Worm (Caenorhabditis elegans) whole organism, late embryonic: ENCODE measurements around the gene nhr-67.

Source experiments
- C08G9.2 ChIP-seq: sonication (generic microtip); optimal IDR thresholded peaks from 2 replicates; lab custom pipeline; 2016; ENCODE audit warnings: mild to moderate bottlenecking, missing genetic modification characterization, moderate library complexity, missing compliant biosample characterization
- C38D4.7 ChIP-seq: fragments of 200-800 bp; sonication (Bioruptor generic); optimal IDR thresholded peaks from 2 replicates; lab custom pipeline; 2018; ENCODE audit warnings: mild to moderate bottlenecking, missing genetic modification characterization, moderate library complexity, missing compliant biosample characterization
- F13H6.1 ChIP-seq: sonication (generic microtip); optimal IDR thresholded peaks from 2 replicates; lab custom pipeline; 2016; ENCODE audit warnings: missing genetic modification characterization, missing compliant biosample characterization
- K02D7.2 ChIP-seq: sonication (generic microtip); optimal IDR thresholded peaks from 2 replicates; lab custom pipeline; 2017; ENCODE audit warnings: mild to moderate bottlenecking, missing genetic modification characterization, missing compliant biosample characterization
- K09A11.1 ChIP-seq: sonication (generic microtip); optimal IDR thresholded peaks from 2 replicates; lab custom pipeline; 2017; ENCODE audit warnings: antibody characterized with exemption, mild to moderate bottlenecking, missing genetic modification characterization, missing compliant biosample characterization; ENCODE audit not compliant: insufficient read depth
- T23F11.4 ChIP-seq: fragments of 200-800 bp; sonication (Bioruptor generic); optimal IDR thresholded peaks from 2 replicates; lab custom pipeline; 2018; ENCODE audit warnings: mild to moderate bottlenecking, missing genetic modification characterization, missing compliant biosample characterization
- ahr-1 ChIP-seq: sonication (generic microtip); optimal IDR thresholded peaks from 2 replicates; lab custom pipeline; 2016; ENCODE audit warnings: missing genetic modification characterization, missing compliant biosample characterization
- ama-1 ChIP-seq: fragments of 150-350 bp; optimal IDR thresholded peaks from 2 replicates; lab custom pipeline; 2014
- ceh-14 ChIP-seq: sonication (generic microtip); optimal IDR thresholded peaks from 2 replicates; lab custom pipeline; 2016; ENCODE audit warnings: missing genotype, missing genetic modification characterization, missing compliant biosample characterization
- ceh-18 ChIP-seq: sonication (generic microtip); optimal IDR thresholded peaks from 2 replicates; lab custom pipeline; 2016; ENCODE audit warnings: missing genetic modification characterization, missing compliant biosample characterization
- ceh-2 ChIP-seq: sonication (generic microtip); optimal IDR thresholded peaks from 2 replicates; lab custom pipeline; 2016; ENCODE audit warnings: missing genotype, missing genetic modification characterization, missing compliant biosample characterization
- ceh-24 ChIP-seq: sonication (generic microtip); optimal IDR thresholded peaks from 2 replicates; lab custom pipeline; 2016; ENCODE audit warnings: mild to moderate bottlenecking, missing genetic modification characterization, missing compliant biosample characterization
- ceh-30 ChIP-seq: fragments of 150-350 bp; optimal IDR thresholded peaks from 2 replicates; lab custom pipeline; 2014; ENCODE audit warnings: missing biosample characterization, missing genetic modification characterization
- ceh-34 ChIP-seq: sonication (generic microtip); optimal IDR thresholded peaks from 2 replicates; lab custom pipeline; 2016; ENCODE audit warnings: mild to moderate bottlenecking, missing genetic modification characterization, missing compliant biosample characterization
- ceh-45 ChIP-seq: fragments of 200-800 bp; sonication (Bioruptor generic); IDR thresholded peaks from 2 replicates; pipeline ENCODE4 v1.3.6; 2022; ENCODE audit warnings: missing genetic modification reagents, missing genetic modification characterization, missing compliant biosample characterization
- ceh-48 ChIP-seq: sonication (generic microtip); optimal IDR thresholded peaks from 2 replicates; lab custom pipeline; 2016; ENCODE audit warnings: missing genetic modification characterization, inconsistent platforms, missing compliant biosample characterization
- ceh-9 ChIP-seq: sonication (generic microtip); optimal IDR thresholded peaks from 2 replicates; lab custom pipeline; 2016; ENCODE audit warnings: mild to moderate bottlenecking, missing genetic modification characterization, inconsistent platforms, missing compliant biosample characterization
- che-1 ChIP-seq: sonication (generic microtip); optimal IDR thresholded peaks from 2 replicates; lab custom pipeline; 2016; ENCODE audit warnings: mild to moderate bottlenecking, missing genetic modification characterization, missing compliant biosample characterization
- elt-2 ChIP-seq: sonication (generic microtip); optimal IDR thresholded peaks from 2 replicates; lab custom pipeline; 2016; ENCODE audit warnings: missing genetic modification reagents, missing genetic modification characterization, missing compliant biosample characterization
- ets-4 ChIP-seq: sonication (generic microtip); optimal IDR thresholded peaks from 2 replicates; lab custom pipeline; 2016; ENCODE audit warnings: missing genetic modification characterization, missing compliant biosample characterization
- eyg-1 ChIP-seq: sonication (generic microtip); optimal IDR thresholded peaks from 2 replicates; lab custom pipeline; 2016; ENCODE audit warnings: missing genotype, missing genetic modification characterization, missing compliant biosample characterization
- fax-1 ChIP-seq: sonication (generic microtip); optimal IDR thresholded peaks from 2 replicates; lab custom pipeline; 2016; ENCODE audit warnings: missing genotype, missing genetic modification characterization, missing compliant biosample characterization
- fkh-10 ChIP-seq: fragments of 150-350 bp; optimal IDR thresholded peaks from 2 replicates; lab custom pipeline; 2014; ENCODE audit warnings: missing biosample characterization, missing genetic modification reagents, missing genetic modification characterization
- fkh-6 ChIP-seq: sonication (generic microtip); optimal IDR thresholded peaks from 2 replicates; lab custom pipeline; 2016; ENCODE audit warnings: missing genetic modification characterization, missing compliant biosample characterization
- gmeb-2 ChIP-seq: sonication (generic microtip); optimal IDR thresholded peaks from 2 replicates; lab custom pipeline; 2016; ENCODE audit warnings: missing genetic modification characterization, inconsistent platforms, missing compliant biosample characterization
- hlh-15 ChIP-seq: sonication (generic microtip); optimal IDR thresholded peaks from 2 replicates; lab custom pipeline; 2016; ENCODE audit warnings: missing genetic modification characterization, missing compliant biosample characterization
- hlh-30 ChIP-seq: sonication (generic microtip); optimal IDR thresholded peaks from 2 replicates; lab custom pipeline; 2017; ENCODE audit warnings: antibody characterized with exemption, missing genetic modification characterization, missing compliant biosample characterization; ENCODE audit not compliant: insufficient read depth
- hlh-8 ChIP-seq: sonication (generic microtip); optimal IDR thresholded peaks from 2 replicates; lab custom pipeline; 2016; ENCODE audit warnings: missing genotype, missing genetic modification characterization, missing compliant biosample characterization
- lim-6 ChIP-seq: sonication (generic microtip); optimal IDR thresholded peaks from 2 replicates; lab custom pipeline; 2016; ENCODE audit warnings: missing genetic modification characterization, missing compliant biosample characterization
- lin-11 ChIP-seq: fragments of 200-800 bp; sonication (Bioruptor generic); optimal IDR thresholded peaks from 2 replicates; lab custom pipeline; 2018; ENCODE audit warnings: mild to moderate bottlenecking, missing genetic modification characterization, missing compliant biosample characterization
- madf-2 ChIP-seq: sonication (generic microtip); optimal IDR thresholded peaks from 2 replicates; lab custom pipeline; 2017; ENCODE audit warnings: missing genetic modification characterization, missing compliant biosample characterization
- nfya-1 ChIP-seq: sonication (generic microtip); optimal IDR thresholded peaks from 2 replicates; lab custom pipeline; 2017; ENCODE audit warnings: missing genetic modification characterization, mild to moderate bottlenecking, missing compliant biosample characterization, antibody characterized with exemption, moderate library complexity
- npax-4 ChIP-seq: sonication (generic microtip); optimal IDR thresholded peaks from 2 replicates; lab custom pipeline; 2016; ENCODE audit warnings: missing genetic modification characterization, missing compliant biosample characterization
- pag-3 ChIP-seq: sonication (generic microtip); optimal IDR thresholded peaks from 2 replicates; lab custom pipeline; 2016; ENCODE audit warnings: missing compliant biosample characterization, missing genetic modification characterization, borderline replicate concordance
- pat-9 ChIP-seq: fragments of 200-800 bp; sonication (Bioruptor generic); optimal IDR thresholded peaks from 2 replicates; lab custom pipeline; 2018; ENCODE audit warnings: mild to moderate bottlenecking, missing genetic modification characterization, moderate library complexity, missing compliant biosample characterization
- pha-2 ChIP-seq: sonication (generic microtip); optimal IDR thresholded peaks from 2 replicates; lab custom pipeline; 2017; ENCODE audit warnings: mild to moderate bottlenecking, missing genetic modification characterization, missing compliant biosample characterization
- pros-1 ChIP-seq: fragments of 150-350 bp; optimal IDR thresholded peaks from 2 replicates; lab custom pipeline; 2014; ENCODE audit warnings: missing biosample characterization, missing genetic modification reagents, missing genetic modification characterization
- rnt-1 ChIP-seq: sonication (generic microtip); optimal IDR thresholded peaks from 2 replicates; lab custom pipeline; 2016; ENCODE audit warnings: missing genetic modification characterization, missing compliant biosample characterization
- unc-3 ChIP-seq, 2 experiments: fragments of 200-800 bp in 1 of 2; sonication (Bioruptor generic) in 1 of 2; sonication (generic microtip) in 1 of 2; conservative IDR thresholded peaks in 1 of 2; optimal IDR thresholded peaks in 1 of 2; 2 replicates each; pipeline versions ENCODE4 v1.3.6 to Lab custom; 2016 to 2022; ENCODE audit warnings: missing compliant biosample characterization in 2 of 2, missing genetic modification characterization in 2 of 2, missing genetic modification reagents in 1 of 2
- unc-42 ChIP-seq: sonication (generic microtip); optimal IDR thresholded peaks from 2 replicates; lab custom pipeline; 2016; ENCODE audit warnings: missing genotype, missing genetic modification characterization, missing compliant biosample characterization
- unc-86 ChIP-seq: sonication (generic microtip); optimal IDR thresholded peaks from 2 replicates; lab custom pipeline; 2016; ENCODE audit warnings: missing genetic modification characterization, missing compliant biosample characterization

Gene nhr-67

DNA sequence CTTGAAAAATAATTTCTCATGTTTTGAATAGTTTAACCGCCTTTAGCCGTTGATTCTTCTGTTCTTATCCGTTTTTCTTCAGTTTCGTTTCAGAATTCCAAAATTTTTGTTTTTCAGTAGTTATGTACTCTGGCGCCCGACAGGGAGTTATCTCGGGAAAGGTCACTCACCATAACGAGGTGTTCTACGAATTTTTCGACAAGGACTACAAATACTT is 26.4 kb upstream of the nhr-67 start, which contains the start of gene F01G4.4:
Gene F01G4.4, plus strand, starts transcription at position 118 of the 217 bp plus-strand sequence.
- TF ChIP-seq K09A11.1 (tag; lab: Kevin White, UChicago), result no peak
- TF ChIP-seq unc-86 (tag; lab: Kevin White, UChicago), result no peak
- TF ChIP-seq npax-4 (tag; lab: Kevin White, UChicago), result no peak
- TF ChIP-seq pat-9, result no peak
- no peak for TF ChIP-seq ceh-14
- TF ChIP-seq che-1 (tag; lab: Kevin White, UChicago), result no peak
- no peak for TF ChIP-seq ets-4 (tag; lab: Kevin White, UChicago)
- no peak for TF ChIP-seq ama-1 (lab: Kevin White, UChicago)
- no peak for TF ChIP-seq ceh-18
- TF ChIP-seq ceh-30 (tag; lab: Kevin White, UChicago), result no peak
- no peak for TF ChIP-seq ahr-1
- TF ChIP-seq pha-2 (tag; lab: Kevin White, UChicago), result no peak
- no peak for TF ChIP-seq K02D7.2 (tag; lab: Kevin White, UChicago)

DNA sequence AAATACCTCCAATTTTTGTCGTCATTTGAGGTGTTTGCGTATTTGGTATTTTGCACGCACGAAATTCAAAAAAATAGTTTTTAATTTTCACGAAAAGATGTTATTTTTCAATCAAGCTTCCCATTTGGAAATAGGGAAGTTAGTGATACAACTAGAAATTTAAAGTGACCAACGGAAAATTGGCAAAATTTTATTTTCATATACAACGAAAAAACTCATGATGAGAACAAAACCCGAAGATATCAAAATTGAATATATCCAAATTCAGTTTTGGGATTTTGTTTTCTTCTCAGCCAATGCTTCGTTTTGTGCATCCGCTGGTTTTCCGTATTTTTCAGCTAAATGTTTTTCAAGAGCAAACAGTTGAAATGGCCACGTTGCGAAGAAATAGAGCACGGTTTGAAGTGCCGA is 23.6 kb upstream of the nhr-67 start:
- no peak for TF ChIP-seq pros-1 (tag; lab: Kevin White, UChicago)
- no peak for TF ChIP-seq ceh-45
- no peak for TF ChIP-seq elt-2 (tag; lab: Kevin White, UChicago)
- TF ChIP-seq hlh-8 (tag; lab: Kevin White, UChicago), result no peak
- no peak for TF ChIP-seq pag-3 (tag; lab: Kevin White, UChicago)
- TF ChIP-seq unc-86 (tag; lab: Kevin White, UChicago), result no peak
- TF ChIP-seq gmeb-2 (tag; lab: Kevin White, UChicago), result no peak
- no peak for TF ChIP-seq rnt-1
- TF ChIP-seq C08G9.2 (tag; lab: Kevin White, UChicago), result no peak
- TF ChIP-seq ets-4 (tag; lab: Kevin White, UChicago), result no peak
- no peak for TF ChIP-seq C38D4.7 (GFP tag; lab: Kevin White, UChicago)
- no peak for TF ChIP-seq nfya-1 (tag; lab: Kevin White, UChicago)
- no peak for TF ChIP-seq ceh-2 (tag; lab: Kevin White, UChicago)
- no peak for TF ChIP-seq T23F11.4 (GFP tag; lab: Kevin White, UChicago)
- no peak for TF ChIP-seq fkh-10 (GFP tag; lab: Kevin White, UChicago)
- TF ChIP-seq unc-42 (tag; lab: Kevin White, UChicago), result no peak
- no peak for TF ChIP-seq lin-11 (tag; lab: Kevin White, UChicago)
- TF ChIP-seq F13H6.1 (tag; lab: Kevin White, UChicago), result no peak

DNA sequence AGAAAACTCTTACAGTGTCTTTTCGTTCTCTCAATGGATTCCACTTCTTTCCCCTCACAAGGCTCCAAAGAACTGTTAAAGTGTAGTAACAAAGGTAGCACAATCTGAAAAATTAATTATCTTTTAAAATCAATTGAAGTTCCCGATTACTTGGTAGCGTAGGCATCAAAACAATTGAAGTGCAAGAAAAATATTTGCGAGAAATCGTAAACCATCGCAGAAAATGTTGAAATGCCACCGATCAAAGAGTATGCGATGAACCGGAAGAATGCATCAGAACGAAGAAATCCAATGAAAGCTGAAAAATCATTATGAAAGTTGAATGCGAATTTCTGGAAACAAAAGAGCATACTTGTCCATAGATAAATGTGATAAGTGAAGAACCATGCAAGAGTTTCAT is 23.1 kb upstream of the nhr-67 start:
- TF ChIP-seq ceh-14 (no peak), ceh-9 (tag; lab: Kevin White, UChicago) (no peak), K02D7.2 (tag; lab: Kevin White, UChicago) (no peak), unc-86 (tag; lab: Kevin White, UChicago) (no peak), hlh-15 (tag; lab: Kevin White, UChicago) (no peak), unc-42 (tag; lab: Kevin White, UChicago) (no peak), F13H6.1 (tag; lab: Kevin White, UChicago) (no peak)

DNA sequence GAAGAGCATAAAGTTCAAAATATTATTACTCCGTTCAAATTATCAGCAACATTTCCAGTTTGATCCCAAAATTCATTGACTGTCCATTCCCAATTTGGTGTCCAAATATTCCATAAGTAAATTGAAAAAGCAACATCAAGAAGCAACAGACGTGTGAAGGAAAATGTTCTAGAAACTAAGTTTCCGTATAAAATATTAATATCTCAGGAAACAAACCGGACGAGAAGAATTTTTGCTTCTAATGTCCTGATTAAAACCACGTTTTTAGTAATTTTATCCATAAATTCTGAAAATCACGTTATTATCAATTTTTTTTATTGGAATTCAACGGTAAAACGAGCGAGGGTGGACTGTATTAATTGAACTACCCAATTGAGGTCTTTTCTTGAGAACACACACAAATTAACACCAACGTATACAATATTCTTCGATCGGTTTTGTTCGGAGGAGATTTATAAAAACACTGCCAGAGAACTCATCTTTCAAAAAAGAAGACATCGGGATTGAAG is 22.5 kb upstream of the nhr-67 start, which contains the start of gene pigq-1:
Gene pigq-1, minus strand, starts transcription at position 286 of the 509 bp plus-strand sequence.
- no peak for TF ChIP-seq fkh-6 (tag; lab: Kevin White, UChicago)
- TF ChIP-seq madf-2 (tag; lab: Kevin White, UChicago), result no peak
- no peak for TF ChIP-seq C08G9.2 (tag; lab: Kevin White, UChicago)
- TF ChIP-seq ceh-24 (tag; lab: Kevin White, UChicago), result no peak
- TF ChIP-seq npax-4 (tag; lab: Kevin White, UChicago), result no peak
- no peak for TF ChIP-seq F13H6.1 (tag; lab: Kevin White, UChicago)
- TF ChIP-seq eyg-1 (tag; lab: Kevin White, UChicago), result no peak
- no peak for TF ChIP-seq lim-6 (tag; lab: Kevin White, UChicago)
- TF ChIP-seq fax-1 (tag; lab: Kevin White, UChicago), result no peak
- TF ChIP-seq hlh-30 (tag; lab: Kevin White, UChicago), result no peak
- no peak for TF ChIP-seq rnt-1
- no peak for TF ChIP-seq unc-3 (GFP tag; conservative IDR thresholded peaks at IDR 0.05; lab: Robert Waterston, UW)
- TF ChIP-seq unc-3 (tag; optimal IDR thresholded peaks at IDR 0.05; lab: Kevin White, UChicago), result no peak
- no peak for TF ChIP-seq ceh-48
- no peak for TF ChIP-seq hlh-8 (tag; lab: Kevin White, UChicago)
- no peak for TF ChIP-seq ceh-34 (tag; lab: Kevin White, UChicago)
- TF ChIP-seq pag-3 (tag; lab: Kevin White, UChicago), result no peak
